Worm (Caenorhabditis elegans) whole organism, L2 larva: Measurements from ENCODE around the gene Y37E11B.6.

Experiments used
- ZK546.5 ChIP-seq: sonication (generic microtip); optimal IDR thresholded peaks from 2 replicates; lab custom pipeline; 2017; ENCODE audit warnings: missing biosample characterization, missing genetic modification characterization
- fos-1 ChIP-seq: fragments of 150-350 bp; optimal IDR thresholded peaks from 2 replicates; lab custom pipeline; 2014; ENCODE audit warnings: missing biosample characterization, missing genetic modification characterization
- skn-1 ChIP-seq: sonication (generic microtip); optimal IDR thresholded peaks from 2 replicates; lab custom pipeline; 2017; ENCODE audit warnings: missing biosample characterization, missing genetic modification characterization
- snpc-4 ChIP-seq: fragments of 150-350 bp; optimal IDR thresholded peaks from 2 replicates; lab custom pipeline; 2014; ENCODE audit warnings: missing biosample characterization, missing genetic modification characterization

DNA sequence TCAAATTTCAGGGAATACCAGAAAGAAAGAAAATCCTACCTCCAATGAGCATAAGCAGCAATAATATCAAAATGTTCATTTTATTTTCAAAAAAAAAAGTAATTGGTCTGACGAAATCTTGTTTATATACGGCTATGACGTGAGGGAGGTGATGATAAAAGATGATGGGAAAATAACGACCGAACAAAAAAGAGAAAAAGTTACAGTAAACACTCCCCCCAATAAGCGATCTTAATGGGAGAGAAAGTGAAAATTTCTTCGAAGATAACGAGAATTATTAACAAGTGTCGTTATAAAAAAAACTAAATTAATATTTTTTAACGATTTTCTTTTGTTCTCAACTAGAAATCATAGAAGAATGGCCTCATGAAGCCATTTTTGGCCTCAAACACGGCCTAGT is 852 bp upstream of the Y37E11B.6 start, which contains the start of gene Y37E11B.7:
- TF ChIP-seq fos-1 (no peak), snpc-4 (no peak), skn-1 (tag; lab: Kevin White, UChicago) (no peak), ZK546.5 (tag; lab: Kevin White, UChicago) (no peak)
